Fruit fly (Drosophila melanogaster): ENCODE measurements around the gene Ddx56.

Ddx56 gene

dm6 chrX:21339476-21339931, 48.2 kb downstream of the Ddx56 start, which contains the start of the genes tty and fliI (continued):
- TF ChIP-seq CG3163 (GFP tag; optimal IDR thresholded peaks at IDR 0.05) (peak; percentile 52), ERR (GFP tag; optimal IDR thresholded peaks at IDR 0.05) (peak; percentile 81), CG11456 (GFP tag; IDR thresholded peaks at IDR 0.05) (peak; percentile 92), stc (GFP tag; IDR thresholded peaks at IDR 0.05) (peak; percentile 81), insv (GFP tag; optimal IDR thresholded peaks at IDR 0.05) (no peak), CG11504 (tag; optimal IDR thresholded peaks at IDR 0.05) (no peak), CG6272 (GFP tag; IDR thresholded peaks at IDR 0.05) (peak; percentile 89), CG12744 (GFP tag; optimal IDR thresholded peaks at IDR 0.05) (peak; percentile 42), CG10543 (GFP tag; optimal IDR thresholded peaks at IDR 0.05) (peak; percentile 37), Hsf (GFP tag; optimal IDR thresholded peaks at IDR 0.05) (peak; percentile 89), CG9876 (GFP tag; optimal IDR thresholded peaks at IDR 0.05) (peak; percentile 75), Mad (GFP tag; optimal IDR thresholded peaks at IDR 0.05) (peak; percentile 86), oc (tag; optimal IDR thresholded peaks at IDR 0.05) (peak; percentile 66), CG4424 (GFP tag; optimal IDR thresholded peaks at IDR 0.05) (peak; percentile 65), z (GFP tag; IDR thresholded peaks at IDR 0.05) (0 out of 3 replicates have a peak, but pooled peaks have one; percentile 28), Rfx (GFP tag; IDR thresholded peaks at IDR 0.05) (peak; percentile 94), exex (tag; optimal IDR thresholded peaks at IDR 0.05) (no peak), Hr51 (GFP tag; optimal IDR thresholded peaks at IDR 0.05) (peak; percentile 76 to 83), CG10959 (GFP tag; IDR thresholded peaks at IDR 0.05) (peak; percentile 77)

dm6 chrX:21338153-21338552, 49.6 kb downstream of the Ddx56 start:
- TF ChIP-seq onecut (GFP tag; IDR thresholded peaks at IDR 0.05) (peak; percentile 92), CG30403 (GFP tag; optimal IDR thresholded peaks at IDR 0.05) (no peak), Med (GFP tag) (peak; percentile 33), crc (GFP tag; optimal IDR thresholded peaks at IDR 0.05) (no peak), CG18599 (GFP tag; optimal IDR thresholded peaks at IDR 0.05) (peak; percentile 11), Trl (optimal IDR thresholded peaks at IDR 0.05) (peak in 1 of 2 experiments; percentile 6), Trl (GFP tag; optimal IDR thresholded peaks at IDR 0.05) (no peak), CG16863 (GFP tag; optimal IDR thresholded peaks at IDR 0.05) (no peak), HLH3B (GFP tag; IDR thresholded peaks at IDR 0.05) (no peak), crol (GFP tag; IDR thresholded peaks at IDR 0.05) (peak; percentile 43), ewg (GFP tag; optimal IDR thresholded peaks at IDR 0.05) (peak; percentile 86), chinmo (GFP tag; IDR thresholded peaks at IDR 0.05; ENCODE audit: partially characterized antibody) (0 out of 4 replicates have a peak, but pooled peaks have one; percentile 18), CG18262 (tag; optimal IDR thresholded peaks at IDR 0.05) (no peak), CG17385 (GFP tag; optimal IDR thresholded peaks at IDR 0.05) (peak; percentile 70), crp (GFP tag; optimal IDR thresholded peaks at IDR 0.05) (no peak), CG4360 (GFP tag; IDR thresholded peaks at IDR 0.05) (0 out of 2 replicates have a peak, but pooled peaks have one; percentile 27), bsh (GFP tag; optimal IDR thresholded peaks at IDR 0.05) (peak in 1 of 2 experiments; percentile 5), sim (GFP tag; IDR thresholded peaks at IDR 0.05) (no peak)

- TF ChIP-seq Pdp1 (GFP tag; optimal IDR thresholded peaks at IDR 0.05) (peak in 1 of 2 experiments; percentile 69), lov (optimal IDR thresholded peaks at IDR 0.05) (no peak), lov (GFP tag; IDR thresholded peaks at IDR 0.05) (no peak), exex (tag; optimal IDR thresholded peaks at IDR 0.05) (peak; percentile 85), Chrac-16 (GFP tag; optimal IDR thresholded peaks at IDR 0.05) (no peak), Side (GFP tag; optimal IDR thresholded peaks at IDR 0.05) (no peak), CG34376 (GFP tag; optimal IDR thresholded peaks at IDR 0.05) (peak; percentile 56), CG1602 (GFP tag; optimal IDR thresholded peaks at IDR 0.05) (no peak), CG7556 (GFP tag; optimal IDR thresholded peaks at IDR 0.05) (no peak), lmd (GFP tag; IDR thresholded peaks at IDR 0.05) (no peak), CG10209 (GFP tag; optimal IDR thresholded peaks at IDR 0.05) (no peak), nerfin-1 (tag; optimal IDR thresholded peaks at IDR 0.05) (no peak), cwo (GFP tag; optimal IDR thresholded peaks at IDR 0.05) (peak; percentile 69), unc-4 (GFP tag; IDR thresholded peaks at IDR 0.05; ENCODE audit: partially characterized antibody) (no peak), ase (GFP tag; IDR thresholded peaks at IDR 0.05) (no peak)
These were observed 50.7 kb downstream of the Ddx56 start for dm6 chrX:21337057-21337456.
